Worm (Caenorhabditis elegans): ENCODE data around the gene laf-1.

DNA sequence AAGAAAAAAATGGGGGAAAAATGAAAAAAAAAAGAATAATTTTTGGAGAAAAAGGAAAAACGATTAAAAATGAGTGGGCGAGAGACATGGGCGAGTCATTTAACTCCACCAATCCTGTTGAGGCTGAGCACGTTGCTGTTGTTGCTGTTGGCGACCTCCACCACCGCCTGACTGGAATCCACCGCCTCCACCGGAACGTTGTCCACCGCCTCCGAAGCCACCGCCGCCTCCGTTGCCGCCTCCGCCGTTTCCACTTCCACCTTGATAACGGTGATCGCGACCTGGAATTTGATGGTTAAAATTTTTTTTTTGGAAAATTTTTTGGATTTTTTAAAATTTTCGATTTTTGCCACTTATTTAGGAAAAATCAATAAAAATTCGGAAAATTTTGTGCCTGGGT is 8.1 kb downstream of the laf-1 start:
- TF ChIP-seq nhr-12 (tag; optimal IDR thresholded peaks at IDR 0.05) (no peak), sptf-1 (tag; optimal IDR thresholded peaks at IDR 0.05) (no peak), nhr-28 (tag; optimal IDR thresholded peaks at IDR 0.05) (no peak), elt-1 (tag; optimal IDR thresholded peaks at IDR 0.05; ENCODE audit: borderline replicate concordance, insufficient read depth) (no peak), unc-120 (tag; optimal IDR thresholded peaks at IDR 0.05; ENCODE audit: poor library complexity, severe bottlenecking) (no peak), unc-39 (tag; optimal IDR thresholded peaks at IDR 0.05) (no peak), lin-13 (tag; optimal IDR thresholded peaks at IDR 0.05) (no peak), drap-1 (GFP tag; optimal IDR thresholded peaks at IDR 0.05) (no peak), mls-2 (tag; optimal IDR thresholded peaks at IDR 0.05) (no peak), blmp-1 (tag; optimal IDR thresholded peaks at IDR 0.05) (no peak)
